Worm (Caenorhabditis elegans): Measurements from ENCODE around the gene F09E10.6.

The F09E10.6 gene

ce11 chrX:1541072-1541471 lies 43.6 kb upstream of the F09E10.6 start:
- no peak for TF ChIP-seq gmeb-2 (tag; optimal IDR thresholded peaks at IDR 0.05)
- TF ChIP-seq sox-2 (GFP tag; IDR thresholded peaks at IDR 0.05), result no peak
- TF ChIP-seq C08G9.2 (tag; optimal IDR thresholded peaks at IDR 0.05), result no peak
- TF ChIP-seq K09A11.1 (tag; optimal IDR thresholded peaks at IDR 0.05; ENCODE audit: insufficient read depth), result no peak
- no peak for TF ChIP-seq fkh-10 (GFP tag; optimal IDR thresholded peaks at IDR 0.05)
- no peak for TF ChIP-seq tbx-2 (tag; optimal IDR thresholded peaks at IDR 0.05)
- no peak for TF ChIP-seq ceh-22 (tag; optimal IDR thresholded peaks at IDR 0.05)
- TF ChIP-seq madf-2 (tag; optimal IDR thresholded peaks at IDR 0.05), result no peak

ce11 chrX:1538830-1539229 lies 41.3 kb upstream of the F09E10.6 start:
- TF ChIP-seq pax-1 (tag; optimal IDR thresholded peaks at IDR 0.05), result no peak
- TF ChIP-seq fkh-10 (GFP tag; optimal IDR thresholded peaks at IDR 0.05), result no peak
- no peak for TF ChIP-seq ama-1 (optimal IDR thresholded peaks at IDR 0.05)
- no peak for TF ChIP-seq nhr-232 (tag; optimal IDR thresholded peaks at IDR 0.05)
- TF ChIP-seq nhr-11 (tag; optimal IDR thresholded peaks at IDR 0.05), result no peak
- no peak for TF ChIP-seq hlh-8 (tag; optimal IDR thresholded peaks at IDR 0.05)

- no peak for TF ChIP-seq dve-1 (tag; optimal IDR thresholded peaks at IDR 0.05)
- TF ChIP-seq ceh-18 (tag; optimal IDR thresholded peaks at IDR 0.05), result peak; percentile 12
These were observed 38.7 kb upstream of the F09E10.6 start, which contains the start of gene K06A9.2 for ce11 chrX:1536138-1536537. TSS of gene K06A9.2 (plus strand) at chrX:1536366.

ce11 chrX:1535261-1535660 lies 37.8 kb upstream of the F09E10.6 start, which contains the start of gene K06A9.3:
TSS of gene K06A9.3 (minus strand) at chrX:1535361.
- no peak for TF ChIP-seq nfya-1 (tag; optimal IDR thresholded peaks at IDR 0.05)
- no peak for TF ChIP-seq hlh-6 (tag; optimal IDR thresholded peaks at IDR 0.05)
- no peak for TF ChIP-seq dmd-4 (tag; optimal IDR thresholded peaks at IDR 0.05; ENCODE audit: borderline replicate concordance)
- TF ChIP-seq ets-4 (tag; optimal IDR thresholded peaks at IDR 0.05), result no peak
- no peak for TF ChIP-seq ceh-18 (tag; optimal IDR thresholded peaks at IDR 0.05)
- no peak for TF ChIP-seq fkh-6 (tag; optimal IDR thresholded peaks at IDR 0.05)
- TF ChIP-seq ama-1 (optimal IDR thresholded peaks at IDR 0.05), result no peak
- TF ChIP-seq pha-2 (tag; optimal IDR thresholded peaks at IDR 0.05), result no peak
- TF ChIP-seq ceh-22 (tag; optimal IDR thresholded peaks at IDR 0.05), result no peak
- no peak for TF ChIP-seq ceh-24 (tag; optimal IDR thresholded peaks at IDR 0.05)
- TF ChIP-seq sdc-2 (tag; optimal IDR thresholded peaks at IDR 0.05), result no peak
- no peak for TF ChIP-seq lim-6 (tag; optimal IDR thresholded peaks at IDR 0.05)
- no peak for TF ChIP-seq pha-4 (tag; optimal IDR thresholded peaks at IDR 0.05)
- no peak for TF ChIP-seq C08G9.2 (tag; optimal IDR thresholded peaks at IDR 0.05)
- TF ChIP-seq ceh-45 (GFP tag; IDR thresholded peaks at IDR 0.05), result no peak
- no peak for TF ChIP-seq zip-5 (tag; optimal IDR thresholded peaks at IDR 0.05)
- no peak for TF ChIP-seq pqm-1 (tag; optimal IDR thresholded peaks at IDR 0.05)
- TF ChIP-seq ceh-19 (GFP tag; optimal IDR thresholded peaks at IDR 0.05), result no peak
- no peak for TF ChIP-seq fkh-10 (GFP tag; optimal IDR thresholded peaks at IDR 0.05)

- peak; percentile 4 for TF ChIP-seq ceh-31 (tag; optimal IDR thresholded peaks at IDR 0.05)
- TF ChIP-seq hlh-30 (tag; optimal IDR thresholded peaks at IDR 0.05; ENCODE audit: insufficient read depth), result peak; percentile 14
- no peak for TF ChIP-seq ceh-48 (tag; optimal IDR thresholded peaks at IDR 0.05)
- peak; percentile 63 for TF ChIP-seq nfya-1 (tag; optimal IDR thresholded peaks at IDR 0.05)
These were observed 31.5 kb upstream of the F09E10.6 start for ce11 chrX:1529013-1529412.

- TF ChIP-seq ceh-19 (GFP tag; optimal IDR thresholded peaks at IDR 0.05) (no peak), T23F11.4 (GFP tag; optimal IDR thresholded peaks at IDR 0.05) (no peak), fkh-10 (GFP tag; optimal IDR thresholded peaks at IDR 0.05) (no peak), nhr-11 (tag; optimal IDR thresholded peaks at IDR 0.05) (no peak), unc-86 (tag; optimal IDR thresholded peaks at IDR 0.05) (no peak), ceh-30 (tag; optimal IDR thresholded peaks at IDR 0.05) (no peak), pag-3 (tag; optimal IDR thresholded peaks at IDR 0.05; ENCODE audit: borderline replicate concordance) (no peak), K09A11.1 (tag; optimal IDR thresholded peaks at IDR 0.05; ENCODE audit: insufficient read depth) (no peak), ceh-34 (tag; optimal IDR thresholded peaks at IDR 0.05) (no peak), pha-2 (tag; optimal IDR thresholded peaks at IDR 0.05) (no peak), ets-4 (tag; optimal IDR thresholded peaks at IDR 0.05) (no peak), nfya-1 (tag; optimal IDR thresholded peaks at IDR 0.05) (no peak), K02D7.2 (tag; optimal IDR thresholded peaks at IDR 0.05) (no peak), ceh-6 (GFP tag; optimal IDR thresholded peaks at IDR 0.05) (no peak), unc-3 (GFP tag; conservative IDR thresholded peaks at IDR 0.05) (no peak), unc-3 (tag; optimal IDR thresholded peaks at IDR 0.05) (no peak), lin-11 (tag; optimal IDR thresholded peaks at IDR 0.05) (no peak), hlh-8 (tag; optimal IDR thresholded peaks at IDR 0.05) (no peak), fkh-6 (tag; optimal IDR thresholded peaks at IDR 0.05) (no peak), unc-42 (tag; optimal IDR thresholded peaks at IDR 0.05) (no peak)
These were observed 30.6 kb upstream of the F09E10.6 start for ce11 chrX:1528107-1528506.
